Worm (Caenorhabditis elegans) whole organism, late embryonic: ENCODE data around the gene srh-216.

Source experiments
- K02D7.2 ChIP-seq: sonication (generic microtip); optimal IDR thresholded peaks from 2 replicates; lab custom pipeline; 2017; ENCODE audit warnings: mild to moderate bottlenecking, missing genetic modification characterization, missing compliant biosample characterization
- ahr-1 ChIP-seq: sonication (generic microtip); optimal IDR thresholded peaks from 2 replicates; lab custom pipeline; 2016; ENCODE audit warnings: missing genetic modification characterization, missing compliant biosample characterization
- ceh-14 ChIP-seq: sonication (generic microtip); optimal IDR thresholded peaks from 2 replicates; lab custom pipeline; 2016; ENCODE audit warnings: missing genotype, missing genetic modification characterization, missing compliant biosample characterization
- ceh-48 ChIP-seq: sonication (generic microtip); optimal IDR thresholded peaks from 2 replicates; lab custom pipeline; 2016; ENCODE audit warnings: missing genetic modification characterization, inconsistent platforms, missing compliant biosample characterization
- ceh-6 ChIP-seq: fragments of 200-800 bp; sonication (Bioruptor generic); optimal IDR thresholded peaks from 2 replicates; lab custom pipeline; 2018; ENCODE audit warnings: mild to moderate bottlenecking, missing genetic modification characterization, missing compliant biosample characterization
- dve-1 ChIP-seq: sonication (generic microtip); optimal IDR thresholded peaks from 2 replicates; lab custom pipeline; 2017; ENCODE audit warnings: antibody characterized with exemption, mild to moderate bottlenecking, missing genetic modification characterization, missing compliant biosample characterization
- elt-4 ChIP-seq: sonication (generic microtip); optimal IDR thresholded peaks from 2 replicates; lab custom pipeline; 2016; ENCODE audit warnings: missing genetic modification characterization, missing compliant biosample characterization
- eyg-1 ChIP-seq: sonication (generic microtip); optimal IDR thresholded peaks from 2 replicates; lab custom pipeline; 2016; ENCODE audit warnings: missing genotype, missing genetic modification characterization, missing compliant biosample characterization
- fax-1 ChIP-seq: sonication (generic microtip); optimal IDR thresholded peaks from 2 replicates; lab custom pipeline; 2016; ENCODE audit warnings: missing genotype, missing genetic modification characterization, missing compliant biosample characterization
- fkh-6 ChIP-seq: sonication (generic microtip); optimal IDR thresholded peaks from 2 replicates; lab custom pipeline; 2016; ENCODE audit warnings: missing genetic modification characterization, missing compliant biosample characterization
- gmeb-2 ChIP-seq: sonication (generic microtip); optimal IDR thresholded peaks from 2 replicates; lab custom pipeline; 2016; ENCODE audit warnings: missing genetic modification characterization, inconsistent platforms, missing compliant biosample characterization
- hlh-13 ChIP-seq: fragments of 200-800 bp; sonication (Bioruptor generic); optimal IDR thresholded peaks from 2 replicates; lab custom pipeline; 2018; ENCODE audit warnings: mild to moderate bottlenecking, missing genetic modification characterization, missing compliant biosample characterization
- hlh-30 ChIP-seq: sonication (generic microtip); optimal IDR thresholded peaks from 2 replicates; lab custom pipeline; 2017; ENCODE audit warnings: antibody characterized with exemption, missing genetic modification characterization, missing compliant biosample characterization; ENCODE audit not compliant: insufficient read depth
- hlh-6 ChIP-seq: sonication (generic microtip); optimal IDR thresholded peaks from 2 replicates; lab custom pipeline; 2016; ENCODE audit warnings: missing genotype, missing genetic modification characterization, missing compliant biosample characterization
- lin-11 ChIP-seq: fragments of 200-800 bp; sonication (Bioruptor generic); optimal IDR thresholded peaks from 2 replicates; lab custom pipeline; 2018; ENCODE audit warnings: mild to moderate bottlenecking, missing genetic modification characterization, missing compliant biosample characterization
- madf-2 ChIP-seq: sonication (generic microtip); optimal IDR thresholded peaks from 2 replicates; lab custom pipeline; 2017; ENCODE audit warnings: missing genetic modification characterization, missing compliant biosample characterization
- odd-2 ChIP-seq: sonication (generic microtip); optimal IDR thresholded peaks from 2 replicates; lab custom pipeline; 2017; ENCODE audit warnings: antibody characterized with exemption, mild to moderate bottlenecking, missing genetic modification characterization, missing compliant biosample characterization
- pax-1 ChIP-seq: fragments of 150-350 bp; optimal IDR thresholded peaks from 2 replicates; lab custom pipeline; 2014; ENCODE audit warnings: missing biosample characterization, missing genetic modification characterization
- pha-2 ChIP-seq: sonication (generic microtip); optimal IDR thresholded peaks from 2 replicates; lab custom pipeline; 2017; ENCODE audit warnings: mild to moderate bottlenecking, missing genetic modification characterization, missing compliant biosample characterization
- ref-2 ChIP-seq: sonication (generic microtip); optimal IDR thresholded peaks from 2 replicates; lab custom pipeline; 2016; ENCODE audit warnings: missing genetic modification characterization, missing compliant biosample characterization

The srh-216 gene

ce11 chrV:16779281-16779597 lies 48.1 kb downstream of the srh-216 start:
- TF ChIP-seq K02D7.2 (no peak), ahr-1 (tag; lab: Kevin White, UChicago) (no peak), madf-2 (tag; lab: Kevin White, UChicago) (no peak), ceh-14 (tag; lab: Kevin White, UChicago) (no peak), fax-1 (tag; lab: Kevin White, UChicago) (no peak), hlh-13 (no peak), pha-2 (no peak), dve-1 (no peak), elt-4 (tag; lab: Kevin White, UChicago) (no peak), odd-2 (tag; lab: Kevin White, UChicago) (no peak), pax-1 (tag; lab: Kevin White, UChicago) (no peak), lin-11 (tag; lab: Kevin White, UChicago) (no peak), hlh-30 (tag; lab: Kevin White, UChicago) (no peak)

- TF ChIP-seq gmeb-2 (tag; lab: Kevin White, UChicago) (no peak), ceh-6 (GFP tag; lab: Kevin White, UChicago) (no peak), ref-2 (tag; lab: Kevin White, UChicago) (no peak), fkh-6 (tag; lab: Kevin White, UChicago) (no peak), hlh-6 (tag; lab: Kevin White, UChicago) (no peak), ceh-48 (tag; lab: Kevin White, UChicago) (no peak), eyg-1 (tag; lab: Kevin White, UChicago) (no peak)
Observed at ce11 chrV:16778540-16779280, 48.7 kb downstream of the srh-216 start.
